Fruit fly (Drosophila melanogaster) whole organism, embryonic: Measurements from ENCODE around the gene CG1824.
A peak's percentile ranks its signal among the peaks of the same experiment; 100 is the strongest.

ENCODE experiments used
- Adf1 ChIP-seq: fragments of 200-800 bp; sonication (Bioruptor generic); IDR thresholded peaks from 2 replicates; pipeline ENCODE4 v1.3.6; 2022; ENCODE audit warnings: missing biosample characterization, missing genetic modification characterization
- Atf6 ChIP-seq: fragments of 200-800 bp; sonication (Bioruptor generic); IDR thresholded peaks from 2 replicates; pipeline ENCODE4 v1.3.6; 2022; ENCODE audit warnings: missing biosample characterization, missing genetic modification characterization
- Awh ChIP-seq: fragments of 200-800 bp; sonication (Bioruptor generic); IDR thresholded peaks from 2 replicates; pipeline ENCODE4, ENCODE4 v1.3.6; 2022; ENCODE audit warnings: missing biosample characterization, missing genetic modification characterization
- B-H2 ChIP-seq: fragments of 200-800 bp; sonication (Bioruptor generic); optimal IDR thresholded peaks from 2 replicates; lab custom pipeline; 2018; ENCODE audit warnings: missing biosample characterization, mild to moderate bottlenecking, missing genetic modification characterization
- CG12071 ChIP-seq: fragments of 200-800 bp; sonication (Bioruptor generic); optimal IDR thresholded peaks from 3 replicates; lab custom pipeline; 2018; ENCODE audit warnings: missing biosample characterization, mild to moderate bottlenecking, missing genetic modification characterization
- CG12104 ChIP-seq: fragments of 200-800 bp; sonication (Bioruptor generic); optimal IDR thresholded peaks from 3 replicates; lab custom pipeline; 2016; ENCODE audit warnings: missing biosample characterization, missing genetic modification characterization
- CG12155 ChIP-seq: fragments of 200-800 bp; sonication (Bioruptor generic); optimal IDR thresholded peaks from 3 replicates; lab custom pipeline; 2016; ENCODE audit warnings: missing biosample characterization, missing genetic modification characterization
- CG14441 ChIP-seq: fragments of 200-800 bp; sonication (Bioruptor generic); IDR thresholded peaks from 2 replicates; pipeline ENCODE4 v1.3.6; 2022; ENCODE audit warnings: missing biosample characterization, missing genetic modification characterization
- CG15479 ChIP-seq: fragments of 200-800 bp; sonication (Bioruptor generic); optimal IDR thresholded peaks from 3 replicates; lab custom pipeline; 2019; ENCODE audit warnings: missing biosample characterization, mild to moderate bottlenecking, missing genetic modification characterization, moderate library complexity
- CG1603 ChIP-seq: fragments of 200-800 bp; sonication (Bioruptor generic); optimal IDR thresholded peaks from 2 replicates; lab custom pipeline; 2019; ENCODE audit warnings: missing biosample characterization, mild to moderate bottlenecking, missing genetic modification characterization, moderate library complexity
- CG16815 ChIP-seq: fragments of 200-800 bp; sonication (Bioruptor generic); optimal IDR thresholded peaks from 3 replicates; lab custom pipeline; 2017; ENCODE audit warnings: missing biosample characterization, mild to moderate bottlenecking, missing genetic modification characterization
- CG17568 ChIP-seq: fragments of 200-800 bp; sonication (Bioruptor generic); optimal IDR thresholded peaks from 2 replicates; lab custom pipeline; 2018; ENCODE audit warnings: missing biosample characterization, mild to moderate bottlenecking, missing genetic modification characterization, moderate library complexity
- CG17802 ChIP-seq: fragments of 200-800 bp; sonication (Bioruptor generic); optimal IDR thresholded peaks from 2 replicates; lab custom pipeline; 2018; ENCODE audit warnings: missing biosample characterization, mild to moderate bottlenecking, missing genetic modification characterization, moderate library complexity
- CG17829 ChIP-seq: fragments of 200-800 bp; optimal IDR thresholded peaks from 2 replicates; lab custom pipeline; 2019; ENCODE audit warnings: missing biosample characterization, mild to moderate bottlenecking, missing genetic modification characterization, moderate library complexity
- CG18619 ChIP-seq: fragments of 200-800 bp; sonication (Bioruptor generic); optimal IDR thresholded peaks from 3 replicates; lab custom pipeline; 2017; ENCODE audit warnings: missing biosample characterization, mild to moderate bottlenecking, missing genetic modification characterization
- CG2120 ChIP-seq: fragments of 200-800 bp; sonication (Bioruptor generic); optimal IDR thresholded peaks from 3 replicates; lab custom pipeline; 2016; ENCODE audit warnings: missing biosample characterization, missing genetic modification characterization
- CG2202 ChIP-seq: fragments of 200-800 bp; sonication (Bioruptor generic); optimal IDR thresholded peaks from 2 replicates; lab custom pipeline; 2018; ENCODE audit warnings: missing biosample characterization, mild to moderate bottlenecking, missing genetic modification characterization
- CG2889 ChIP-seq: fragments of 200-800 bp; sonication (Bioruptor generic); IDR thresholded peaks from 3 replicates; pipeline ENCODE4 v1.3.6; 2022; ENCODE audit warnings: missing biosample characterization, missing genetic modification characterization
- CG31224 ChIP-seq: fragments of 200-800 bp; sonication (Bioruptor generic); IDR thresholded peaks from 2 replicates; pipeline ENCODE4 v1.3.6; 2022; ENCODE audit warnings: missing biosample characterization, missing genetic modification characterization
- CG42726 ChIP-seq: fragments of 200-800 bp; sonication (Bioruptor generic); IDR thresholded peaks from 2 replicates; pipeline ENCODE4 v1.3.6; 2022; ENCODE audit warnings: missing biosample characterization, missing genetic modification characterization; ENCODE audit not compliant: partially characterized antibody
- CG4820 ChIP-seq: fragments of 200-800 bp; sonication (Bioruptor generic); optimal IDR thresholded peaks from 3 replicates; lab custom pipeline; 2016; ENCODE audit warnings: missing biosample characterization, missing genetic modification characterization
- CG7987 ChIP-seq: fragments of 200-800 bp; sonication (Bioruptor generic); optimal IDR thresholded peaks from 2 replicates; lab custom pipeline; 2018; ENCODE audit warnings: missing biosample characterization, mild to moderate bottlenecking, missing genetic modification characterization, moderate library complexity
- CG8944 ChIP-seq: fragments of 200-800 bp; sonication (Bioruptor generic); optimal IDR thresholded peaks from 3 replicates; lab custom pipeline; 2016; ENCODE audit warnings: missing biosample characterization, missing genetic modification characterization
- Dll ChIP-seq: fragments of 200-800 bp; sonication (Bioruptor generic); IDR thresholded peaks from 4 replicates; pipeline ENCODE4 v1.3.6; 2022; ENCODE audit warnings: missing biosample characterization, missing genetic modification characterization; ENCODE audit not compliant: partially characterized antibody
- Dref ChIP-seq: fragments of 200-800 bp; sonication (Bioruptor generic); IDR thresholded peaks from 2 replicates; pipeline ENCODE4 v1.3.6; 2022; ENCODE audit warnings: missing biosample characterization, missing genetic modification characterization
- HLHmδ ChIP-seq: fragments of 200-800 bp; sonication (Bioruptor generic); optimal IDR thresholded peaks from 2 replicates; lab custom pipeline; 2018; ENCODE audit warnings: missing biosample characterization, mild to moderate bottlenecking, missing genetic modification characterization, moderate library complexity
- Lpt ChIP-seq: fragments of >200 bp; optimal IDR thresholded peaks from 2 replicates; lab custom pipeline; 2018; ENCODE audit warnings: missing biosample characterization, missing genetic modification characterization
- MBD-R2 ChIP-seq: fragments of 200-800 bp; sonication (Bioruptor generic); IDR thresholded peaks from 2 replicates; pipeline ENCODE4 v1.3.6; 2022; ENCODE audit warnings: missing biosample characterization, missing genetic modification characterization
- Meics ChIP-seq: fragments of 200-800 bp; sonication (Bioruptor generic); optimal IDR thresholded peaks from 2 replicates; lab custom pipeline; 2017; ENCODE audit warnings: missing biosample characterization, mild to moderate bottlenecking, missing genetic modification characterization
- TFAM ChIP-seq: fragments of 200-800 bp; sonication (Bioruptor generic); optimal IDR thresholded peaks from 2 replicates; lab custom pipeline; 2017; ENCODE audit warnings: missing biosample characterization, missing genetic modification characterization, inconsistent platforms
- br ChIP-seq: fragments of >200 bp; optimal IDR thresholded peaks from 2 replicates; lab custom pipeline; 2017
- bsh ChIP-seq, 2 experiments: fragments of 200-800 bp; sonication (Bioruptor generic); optimal IDR thresholded peaks; 2 replicates each; lab custom pipeline; 2017 to 2018; ENCODE audit warnings: mild to moderate bottlenecking in 2 of 2, missing biosample characterization in 2 of 2, missing genetic modification characterization in 2 of 2, moderate library complexity in 1 of 2
- dimm ChIP-seq: fragments of 200-800 bp; sonication (Bioruptor generic); IDR thresholded peaks from 2 replicates; pipeline ENCODE4 v1.3.6; 2022; ENCODE audit warnings: missing biosample characterization, missing genetic modification characterization
- dysf ChIP-seq: fragments of 200-800 bp; sonication (Bioruptor generic); IDR thresholded peaks from 3 replicates; pipeline ENCODE4 v1.3.6; 2022; ENCODE audit warnings: missing biosample characterization, missing genetic modification characterization
- ems ChIP-seq: fragments of 200-800 bp; sonication (Bioruptor generic); optimal IDR thresholded peaks from 3 replicates; lab custom pipeline; 2016; ENCODE audit warnings: missing biosample characterization, missing genetic modification characterization
- fru ChIP-seq: fragments of >200 bp; optimal IDR thresholded peaks from 2 replicates; lab custom pipeline; 2017
- grn ChIP-seq: fragments of 200-800 bp; sonication (Bioruptor generic); optimal IDR thresholded peaks from 3 replicates; lab custom pipeline; 2017; ENCODE audit warnings: missing biosample characterization, missing genetic modification characterization
- hbn ChIP-seq: fragments of 200-800 bp; sonication (Bioruptor generic); IDR thresholded peaks from 2 replicates; pipeline ENCODE4 v1.3.6; 2022; ENCODE audit warnings: missing biosample characterization, missing genetic modification characterization; ENCODE audit not compliant: partially characterized antibody
- hkb ChIP-seq, 2 experiments: fragments of 200-800 bp in 1 of 2; fragments of >200 bp in 1 of 2; sonication (Bioruptor generic) in 1 of 2; IDR thresholded peaks in 1 of 2; optimal IDR thresholded peaks in 1 of 2; 2 replicates each; pipeline versions ENCODE4 v1.3.6 to Lab custom; 2017 to 2022; ENCODE audit warnings: missing biosample characterization in 1 of 2, missing genetic modification characterization in 1 of 2
- jigr1 ChIP-seq: fragments of 200-800 bp; sonication (Bioruptor generic); IDR thresholded peaks from 3 replicates; pipeline ENCODE4 v1.3.6; 2022; ENCODE audit warnings: missing biosample characterization, missing genetic modification characterization
- kah ChIP-seq: fragments of 200-800 bp; sonication (Bioruptor generic); optimal IDR thresholded peaks from 2 replicates; lab custom pipeline; 2018; ENCODE audit warnings: missing biosample characterization, mild to moderate bottlenecking, missing genetic modification characterization
- onecut ChIP-seq: fragments of 200-800 bp; sonication (Bioruptor generic); IDR thresholded peaks from 2 replicates; pipeline ENCODE4 v1.3.6; 2022; ENCODE audit warnings: missing biosample characterization, missing genetic modification characterization
- org-1 ChIP-seq: fragments of 200-800 bp; sonication (Bioruptor generic); optimal IDR thresholded peaks from 2 replicates; lab custom pipeline; 2017; ENCODE audit warnings: missing biosample characterization, missing genetic modification characterization
- pan ChIP-seq, 4 experiments: fragments of >200 bp in 3 of 4; fragments of 200-800 bp in 1 of 4; sonication (Bioruptor generic) in 1 of 4; optimal IDR thresholded peaks in 3 of 4; IDR thresholded peaks in 1 of 4; 2 replicates each; pipeline versions ENCODE4 v1.3.6 to Lab custom; 2017 to 2022; ENCODE audit warnings: missing biosample characterization in 2 of 4, missing genetic modification characterization in 2 of 4, mixed read lengths in 1 of 4
- peb ChIP-seq: fragments of 200-800 bp; sonication (Bioruptor generic); IDR thresholded peaks from 2 replicates; pipeline ENCODE4 v1.3.6; 2022; ENCODE audit warnings: missing biosample characterization, missing genetic modification characterization
- seq ChIP-seq: fragments of 200-800 bp; sonication (Bioruptor generic); IDR thresholded peaks from 2 replicates; pipeline ENCODE4 v1.3.6; 2022; ENCODE audit warnings: missing biosample characterization, missing genetic modification characterization
- sisA ChIP-seq: fragments of 200-800 bp; sonication (Bioruptor generic); IDR thresholded peaks from 2 replicates; pipeline ENCODE4 v1.3.6; 2022; ENCODE audit warnings: missing biosample characterization, missing genetic modification characterization
- slbo ChIP-seq: fragments of 200-800 bp; sonication (Bioruptor generic); IDR thresholded peaks from 2 replicates; pipeline ENCODE4 v1.3.6; 2022; ENCODE audit warnings: missing biosample characterization, missing genetic modification characterization
- slou ChIP-seq: fragments of 200-800 bp; sonication (Bioruptor generic); optimal IDR thresholded peaks from 3 replicates; lab custom pipeline; 2016; ENCODE audit warnings: missing biosample characterization, missing genetic modification characterization
- wdn ChIP-seq: fragments of 200-800 bp; sonication (Bioruptor generic); IDR thresholded peaks from 2 replicates; pipeline ENCODE4 v1.3.6; 2022; ENCODE audit warnings: missing biosample characterization, missing genetic modification characterization

Gene CG1824

dm6 chrX:12578701-12579372 lies 16.6 kb downstream of the CG1824 start (continued):
- no peak for TF ChIP-seq CG12071 (GFP tag; lab: Kevin White, UChicago)
- TF ChIP-seq peb (GFP tag; lab: Robert Waterston, UW) = no peak
- TF ChIP-seq Dref (GFP tag; lab: Robert Waterston, UW) = no peak
- peak; percentile 57 for TF ChIP-seq sisA (GFP tag; lab: Robert Waterston, UW)
- no peak for TF ChIP-seq slou (GFP tag; lab: Kevin White, UChicago)
- peak; percentile 28 for TF ChIP-seq CG12155 (GFP tag; lab: Kevin White, UChicago)
- TF ChIP-seq TFAM = no peak
- TF ChIP-seq slbo = peak; percentile 48
- TF ChIP-seq CG15479 (GFP tag; lab: Kevin White, UChicago) = peak; percentile 78
- TF ChIP-seq bsh (GFP tag; optimal IDR thresholded peaks at IDR 0.05; lab: Kevin White, UChicago) = peak in 1 of 2 experiments; percentile 75
- TF ChIP-seq CG2202 (tag; lab: Kevin White, UChicago) = no peak
- TF ChIP-seq onecut = no peak
- TF ChIP-seq CG17829 (tag; lab: Kevin White, UChicago) = peak; percentile 49
- peak; percentile 61 for TF ChIP-seq Atf6
- TF ChIP-seq dimm (GFP tag; lab: Robert Waterston, UW) = no peak
- TF ChIP-seq CG42726 = no peak
- no peak for TF ChIP-seq CG31224
- no peak for TF ChIP-seq CG17568 (GFP tag; lab: Kevin White, UChicago)
- TF ChIP-seq kah = no peak
- no peak; the same call in 1 of the 2 replicates for TF ChIP-seq CG14441
- TF ChIP-seq hkb (optimal IDR thresholded peaks at IDR 0.05; lab: Kevin White, UChicago) = no peak
- TF ChIP-seq hkb (GFP tag; IDR thresholded peaks at IDR 0.05; lab: Robert Waterston, UW) = peak; percentile 35; the same call in 1 of the 2 replicates
- TF ChIP-seq grn (GFP tag; lab: Kevin White, UChicago) = no peak
- peak; percentile 68 for TF ChIP-seq CG2120 (GFP tag; lab: Kevin White, UChicago)
- peak; percentile 74; the same call in 2 of the 3 replicates for TF ChIP-seq dysf (GFP tag; lab: Robert Waterston, UW)
- no peak for TF ChIP-seq HLHmδ
- peak; percentile 4 for TF ChIP-seq CG17802
- TF ChIP-seq CG8944 = peak; percentile 4
- TF ChIP-seq pan (optimal IDR thresholded peaks at IDR 0.05; lab: Kevin White, UChicago) = no peak
- TF ChIP-seq pan (GFP tag; optimal IDR thresholded peaks at IDR 0.05 in 1 of 2, IDR thresholded peaks at IDR 0.05 in 1 of 2) = no peak
- TF ChIP-seq Awh = no peak
- no peak for TF ChIP-seq wdn (GFP tag; lab: Robert Waterston, UW)
- peak; percentile 67 for TF ChIP-seq Meics (GFP tag; lab: Kevin White, UChicago)
- TF ChIP-seq CG2889 (GFP tag; lab: Robert Waterston, UW) = no peak
- no peak for TF ChIP-seq B-H2 (GFP tag; lab: Kevin White, UChicago)
- peak; percentile 28 for TF ChIP-seq org-1 (GFP tag; lab: Kevin White, UChicago)
- TF ChIP-seq jigr1 (GFP tag; lab: Robert Waterston, UW) = no peak
- no peak for TF ChIP-seq seq (GFP tag; lab: Robert Waterston, UW)
- TF ChIP-seq CG18619 (GFP tag; lab: Kevin White, UChicago) = peak; percentile 32
- no peak for TF ChIP-seq Adf1 (GFP tag; lab: Robert Waterston, UW)
- TF ChIP-seq CG1603 = peak; percentile 24
- TF ChIP-seq CG16815 = peak; percentile 1
- TF ChIP-seq fru = no peak
- TF ChIP-seq br (lab: Kevin White, UChicago) = no peak
- TF ChIP-seq Dll (GFP tag; lab: Robert Waterston, UW) = no peak
- TF ChIP-seq CG12104 (GFP tag; lab: Kevin White, UChicago) = peak; percentile 31
- TF ChIP-seq ems (GFP tag; lab: Kevin White, UChicago) = peak; percentile 2
- no peak for TF ChIP-seq Lpt
- TF ChIP-seq hbn (GFP tag; lab: Robert Waterston, UW) = no peak
- TF ChIP-seq MBD-R2 (GFP tag; lab: Robert Waterston, UW) = no peak; the same call in 1 of the 2 replicates
- no peak for TF ChIP-seq CG7987
- peak; percentile 12 for TF ChIP-seq CG4820
